Worm (Caenorhabditis elegans) whole organism, L4/young adult: ENCODE measurements around the gene eif-3.K.
A peak's percentile ranks its signal among the peaks of the same experiment; 100 is the strongest.

Source experiments
- W03F9.2 ChIP-seq: fragments of 150-350 bp; optimal IDR thresholded peaks from 2 replicates; lab custom pipeline; 2014; ENCODE audit warnings: missing biosample characterization, missing genetic modification characterization
- dao-5 ChIP-seq: sonication (generic microtip); optimal IDR thresholded peaks from 2 replicates; lab custom pipeline; 2016; ENCODE audit warnings: missing genotype, missing genetic modification characterization, moderate library complexity, missing compliant biosample characterization
- him-1 ChIP-seq: sonication (generic microtip); optimal IDR thresholded peaks from 2 replicates; lab custom pipeline; 2016; ENCODE audit warnings: missing genotype, missing genetic modification reagents, missing genetic modification characterization, missing compliant biosample characterization

The eif-3.K gene

DNA sequence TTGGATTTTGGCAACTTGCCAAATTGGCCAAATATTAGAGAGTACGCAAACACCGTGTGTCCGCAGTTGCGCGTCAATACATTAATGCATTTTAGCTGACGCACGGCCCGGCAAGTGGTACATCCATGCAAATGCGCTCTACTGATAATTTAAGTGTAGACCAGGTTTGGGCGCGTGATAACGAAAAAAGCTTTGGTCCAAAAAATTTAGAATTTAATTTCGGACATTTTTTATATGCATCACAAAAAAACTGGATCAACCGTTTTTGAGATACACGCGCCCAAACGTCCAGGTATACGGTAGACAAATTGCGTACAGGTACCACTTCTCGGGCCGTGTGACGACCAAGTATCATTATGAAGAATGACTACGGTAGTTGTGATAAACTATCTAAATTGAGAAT is 14.1 kb downstream of the eif-3.K start, which contains the start of gene R186.8:
Gene R186.8, minus strand, starts transcription at position 58 of the 403 bp plus-strand sequence.
- TF ChIP-seq W03F9.2 (tag; lab: Kevin White, UChicago) (peak; percentile 3), him-1 (tag; lab: Kevin White, UChicago) (peak; percentile 55)

DNA sequence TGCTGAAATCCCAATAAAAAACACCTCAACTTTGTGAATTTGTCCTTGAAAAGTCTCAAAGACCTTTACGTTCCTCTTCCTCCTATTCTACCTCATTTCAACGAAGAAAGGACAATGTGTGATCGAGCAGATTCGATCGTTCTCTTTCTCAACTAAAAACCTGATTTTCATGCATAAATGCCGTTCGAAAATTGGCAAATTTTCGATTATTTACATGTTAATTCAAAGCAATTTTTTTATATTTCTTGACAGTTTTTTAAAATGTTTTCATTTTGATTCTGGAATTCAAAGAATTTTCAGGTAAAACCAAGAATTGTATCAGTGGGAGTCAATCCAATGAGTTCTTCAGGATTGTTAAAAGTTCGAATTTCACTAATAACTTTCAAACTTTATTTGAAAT is 14.8 kb downstream of the eif-3.K start, which contains the start of gene lin-46:
Gene lin-46, plus strand, starts transcription at position 301 of the 400 bp plus-strand sequence.
- TF ChIP-seq W03F9.2 (tag; lab: Kevin White, UChicago) (no peak), dao-5 (no peak), him-1 (tag; lab: Kevin White, UChicago) (no peak)

DNA sequence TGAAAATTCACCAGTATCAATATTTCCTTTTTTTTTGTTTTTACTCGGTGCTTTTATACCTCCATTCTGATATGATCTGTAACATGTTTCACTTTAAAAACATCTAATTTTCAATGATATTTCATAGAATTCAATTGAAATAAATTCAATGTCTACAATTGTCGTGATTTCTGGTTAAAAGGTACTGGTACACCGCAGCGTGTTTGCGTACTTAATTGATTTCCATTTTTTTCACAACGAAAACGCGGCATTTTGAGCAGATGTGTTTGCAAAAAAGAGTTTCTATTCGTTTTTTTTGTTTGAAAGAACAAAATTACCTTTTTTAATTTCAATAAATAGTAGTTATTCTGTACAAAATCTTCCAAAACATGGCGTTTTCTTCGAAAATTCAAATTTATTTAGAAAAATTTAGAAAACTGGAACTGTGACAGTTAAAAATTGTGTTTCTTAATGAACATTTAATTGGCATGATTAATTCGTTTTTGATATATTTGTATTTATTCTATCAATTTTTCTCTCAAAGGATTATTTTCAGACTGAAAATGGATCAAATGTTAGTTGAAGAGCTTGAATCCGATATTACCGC is 16.9 kb downstream of the eif-3.K start, which contains the start of gene pnn-1:
Gene pnn-1, plus strand, starts transcription at position 536 of the 586 bp plus-strand sequence.
- TF ChIP-seq dao-5: no peak
- peak; percentile 29 for TF ChIP-seq W03F9.2 (tag; lab: Kevin White, UChicago)

- TF ChIP-seq him-1 (tag; lab: Kevin White, UChicago) (no peak), dao-5 (no peak), W03F9.2 (tag; lab: Kevin White, UChicago) (no peak)
Measured at ce11 chrV:12974047-12974446, 20.2 kb downstream of the eif-3.K start.

ce11 chrV:12987061-12987460 is 33.3 kb downstream of the eif-3.K start, which contains the start of gene shw-3:
shw-3 (minus strand) TSS chrV:12987161.
- no peak for TF ChIP-seq W03F9.2 (tag; lab: Kevin White, UChicago)
- TF ChIP-seq him-1 (tag; lab: Kevin White, UChicago): no peak
- no peak for TF ChIP-seq dao-5

ce11 chrV:12988256-12988655 is 34.5 kb downstream of the eif-3.K start, which contains the start of gene F15B9.8:
F15B9.8 (plus strand) TSS chrV:12988556.
- TF ChIP-seq dao-5 (no peak), W03F9.2 (tag; lab: Kevin White, UChicago) (no peak), him-1 (tag; lab: Kevin White, UChicago) (no peak)

DNA sequence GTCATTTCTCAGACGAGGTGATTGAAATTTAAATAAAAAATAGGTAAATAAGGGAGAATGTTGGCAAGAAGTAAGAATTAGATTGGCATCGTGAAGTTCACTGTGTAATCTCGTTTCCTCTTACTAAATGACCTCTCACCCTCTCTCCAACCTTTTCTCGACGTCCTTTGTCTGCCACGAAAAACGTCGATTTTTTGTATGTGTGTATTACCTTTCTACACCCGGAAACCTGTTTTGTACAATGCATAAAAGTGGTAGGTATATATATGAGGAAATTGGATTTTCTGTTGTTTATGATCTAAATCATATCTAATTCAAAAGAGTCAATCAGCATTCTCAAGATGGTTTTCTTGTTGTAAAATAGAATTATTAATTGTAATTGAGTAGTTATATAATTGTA is 39.1 kb downstream of the eif-3.K start, which contains the start of the genes F15B9.11 and dsl-7:
Gene F15B9.11, minus strand, starts transcription at position 5 of the 400 bp plus-strand sequence.
Gene dsl-7, plus strand, starts transcription at position 260 of the 400 bp plus-strand sequence.
- no peak for TF ChIP-seq dao-5

ce11 chrV:12995269-12995668 is 41.5 kb downstream of the eif-3.K start, which contains the start of gene far-5:
far-5 (plus strand) TSS chrV:12995569.
- TF ChIP-seq dao-5 (no peak), him-1 (tag; lab: Kevin White, UChicago) (no peak), W03F9.2 (tag; lab: Kevin White, UChicago) (no peak)

ce11 chrV:12997422-12997821 is 43.6 kb downstream of the eif-3.K start, which contains the start of gene far-3:
far-3 (minus strand) TSS chrV:12997522.
- TF ChIP-seq him-1 (tag; lab: Kevin White, UChicago) (no peak), W03F9.2 (tag; lab: Kevin White, UChicago) (no peak), dao-5 (no peak)

- no peak for TF ChIP-seq W03F9.2 (tag; lab: Kevin White, UChicago)
Measured at ce11 chrV:12999559-12999958, 45.8 kb downstream of the eif-3.K start, which contains the start of gene far-4. far-4 (minus strand) TSS chrV:12999659.

- TF ChIP-seq him-1 (tag; lab: Kevin White, UChicago) (no peak), W03F9.2 (tag; lab: Kevin White, UChicago) (no peak), dao-5 (no peak)
Measured at ce11 chrV:13000068-13000467, 46.3 kb downstream of the eif-3.K start.

ce11 chrV:13002070-13002469 is 48.3 kb downstream of the eif-3.K start, which contains the start of gene inft-2:
inft-2 (plus strand) TSS chrV:13002317.
- TF ChIP-seq him-1 (tag; lab: Kevin White, UChicago): no peak

DNA sequence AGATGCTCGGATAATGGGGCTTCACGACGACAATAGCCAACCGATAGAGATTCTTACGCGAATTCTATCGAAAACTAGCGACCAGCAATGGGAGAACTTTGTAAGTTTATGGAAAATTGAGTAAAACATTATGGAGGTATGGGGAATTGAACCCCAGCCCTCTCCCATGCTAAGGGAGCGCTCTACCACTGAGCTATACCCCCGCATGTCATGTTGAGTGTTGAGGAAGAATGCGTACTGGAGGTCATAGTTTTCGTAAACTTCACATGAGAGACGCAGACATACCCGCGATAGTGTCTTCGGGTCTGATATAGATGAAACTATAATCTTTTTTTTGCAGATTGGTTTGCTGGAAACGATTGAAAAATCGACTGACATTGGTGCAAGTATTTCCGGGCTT is 49.6 kb downstream of the eif-3.K start:
- TF ChIP-seq him-1 (tag; lab: Kevin White, UChicago) (peak; percentile 72), W03F9.2 (tag; lab: Kevin White, UChicago) (no peak), dao-5 (peak; percentile 72)

DNA sequence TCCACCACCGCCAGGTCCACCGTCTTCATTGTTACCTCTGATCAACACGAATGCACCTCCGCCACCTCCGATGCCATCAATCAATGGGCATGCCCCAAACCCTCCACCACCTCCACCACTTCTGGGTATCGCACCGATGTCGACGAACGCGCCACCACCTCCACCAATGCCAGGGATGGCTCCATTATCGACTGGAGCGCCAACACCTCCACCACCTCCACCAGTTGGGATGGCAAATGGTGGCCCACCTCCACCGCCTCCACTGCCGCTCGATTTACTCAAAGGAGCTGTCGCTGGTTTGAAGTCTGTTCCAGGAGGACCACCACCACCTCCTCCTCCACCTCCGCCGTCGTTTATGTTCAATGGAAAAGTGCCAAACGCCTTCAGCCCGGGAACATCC is 50.6 kb downstream of the eif-3.K start:
- TF ChIP-seq him-1 (tag; lab: Kevin White, UChicago) (no peak), W03F9.2 (tag; lab: Kevin White, UChicago) (no peak), dao-5 (no peak)
